Fruit fly (Drosophila melanogaster) whole organism, wandering third instar larva: ENCODE results near the gene Pus1.

ENCODE experiments used
- CrebA ChIP-seq: fragments of 200-800 bp; sonication (Bioruptor generic); optimal IDR thresholded peaks from 2 replicates; lab custom pipeline; 2016; ENCODE audit warnings: missing biosample characterization, mild to moderate bottlenecking, missing genetic modification characterization, borderline replicate concordance
- Dif ChIP-seq: fragments of 200-275, 200-300 bp; sonication (Bioruptor generic); optimal IDR thresholded peaks from 2 replicates; lab custom pipeline; 2018; ENCODE audit warnings: missing biosample characterization, missing genetic modification characterization; ENCODE audit not compliant: partially characterized antibody
- Hnf4 ChIP-seq: fragments of 200-800 bp; sonication (Bioruptor generic); optimal IDR thresholded peaks from 2 replicates; lab custom pipeline; 2016; ENCODE audit warnings: missing biosample characterization, mild to moderate bottlenecking, missing genetic modification characterization
- Jra ChIP-seq: sonication (Bioruptor generic); optimal IDR thresholded peaks from 2 replicates; lab custom pipeline; 2016; ENCODE audit warnings: missing biosample characterization, missing genetic modification characterization
- Myc ChIP-seq: fragments of >200 bp; optimal IDR thresholded peaks from 2 replicates; lab custom pipeline; 2017
- Sp1 ChIP-seq: fragments of 200-800 bp; sonication (Bioruptor generic); optimal IDR thresholded peaks from 3 replicates; lab custom pipeline; 2019; ENCODE audit warnings: missing biosample characterization, mild to moderate bottlenecking, missing genetic modification characterization, moderate library complexity
- dl ChIP-seq, 2 experiments: fragments of 175-275, 200-275 bp in 1 of 2; fragments of 200-275 bp in 1 of 2; sonication (Bioruptor generic); optimal IDR thresholded peaks; lab custom pipeline; 2018; ENCODE audit warnings: mild to moderate bottlenecking in 2 of 2, missing biosample characterization in 2 of 2, missing genetic modification characterization in 2 of 2, moderate library complexity in 2 of 2; ENCODE audit not compliant: partially characterized antibody in 2 of 2, insufficient read depth in 1 of 2
- fru ChIP-seq: fragments of 200-800 bp; sonication (Bioruptor generic); optimal IDR thresholded peaks from 3 replicates; lab custom pipeline; 2016; ENCODE audit warnings: missing biosample characterization, mild to moderate bottlenecking, missing genetic modification characterization
- pan ChIP-seq: fragments of >200 bp; optimal IDR thresholded peaks from 2 replicates; lab custom pipeline; 2017
- psq ChIP-seq: fragments of 200-800 bp; sonication (Bioruptor generic); optimal IDR thresholded peaks from 3 replicates; lab custom pipeline; 2017; ENCODE audit warnings: missing biosample characterization, mild to moderate bottlenecking, missing genetic modification characterization, moderate library complexity
- sage ChIP-seq: fragments of 200-800 bp; sonication (Bioruptor generic); optimal IDR thresholded peaks from 2 replicates; lab custom pipeline; 2016; ENCODE audit warnings: missing biosample characterization, mild to moderate bottlenecking, missing genetic modification characterization
- usp ChIP-seq: fragments of >200 bp; optimal IDR thresholded peaks from 2 replicates; lab custom pipeline; 2017; ENCODE audit warnings: missing biosample characterization, missing genetic modification characterization
- woc ChIP-seq: sonication (Bioruptor generic); optimal IDR thresholded peaks from 2 replicates; lab custom pipeline; 2016; ENCODE audit warnings: missing biosample characterization, mild to moderate bottlenecking, missing genetic modification characterization

dm6 chr3R:20543220-20543619 is 49.3 kb downstream of the Pus1 start:
- TF ChIP-seq fru (no peak), CrebA (GFP tag; lab: Kevin White, UChicago) (no peak), Myc (no peak), psq (peak; percentile 37), usp (GFP tag; lab: Kevin White, UChicago) (no peak), Dif (GFP tag; lab: Kevin White, UChicago) (no peak), Jra (no peak), pan (lab: Kevin White, UChicago) (no peak), woc (GFP tag; lab: Kevin White, UChicago) (no peak), sage (GFP tag; lab: Kevin White, UChicago) (no peak), dl (GFP tag; optimal IDR thresholded peaks at IDR 0.05; lab: Kevin White, UChicago; ENCODE audit: insufficient read depth in 1 of 2, partially characterized antibody in 2 of 2) (no peak), Sp1 (GFP tag; lab: Kevin White, UChicago) (no peak), Hnf4 (no peak)
